Worm (Caenorhabditis elegans) whole organism, L4 larva: ENCODE measurements around the gene thoc-5.

ENCODE experiments used
- D1046.2 ChIP-seq: fragments of 200-800 bp; sonication (Bioruptor generic); IDR thresholded peaks from 2 replicates; pipeline ENCODE4 v1.3.6; 2022; ENCODE audit warnings: missing genetic modification characterization, missing compliant biosample characterization
- F10B5.3 ChIP-seq: sonication (generic microtip); optimal IDR thresholded peaks from 2 replicates; lab custom pipeline; 2016; ENCODE audit warnings: mild to moderate bottlenecking, missing genetic modification characterization, missing compliant biosample characterization
- F37D6.2 ChIP-seq: sonication (generic microtip); optimal IDR thresholded peaks from 2 replicates; lab custom pipeline; 2016; ENCODE audit warnings: mild to moderate bottlenecking, missing genetic modification characterization, missing compliant biosample characterization
- F44E2.7 ChIP-seq: fragments of 200-800 bp; sonication (Bioruptor generic); IDR thresholded peaks from 2 replicates; pipeline ENCODE4 v2.1.2; 2022; ENCODE audit warnings: missing genetic modification characterization, missing compliant biosample characterization
- F49E8.2 ChIP-seq: sonication (generic microtip); optimal IDR thresholded peaks from 2 replicates; lab custom pipeline; 2016; ENCODE audit warnings: missing compliant biosample characterization, mild to moderate bottlenecking, missing genetic modification characterization, borderline replicate concordance
- T26A8.4 ChIP-seq: fragments of 200-800 bp; sonication (Bioruptor generic); IDR thresholded peaks from 2 replicates; pipeline ENCODE4 v1.3.6; 2022; ENCODE audit warnings: missing genetic modification characterization, missing compliant biosample characterization
- Y5F2A.4 ChIP-seq: fragments of 200-800 bp; sonication (Bioruptor generic); optimal IDR thresholded peaks from 2 replicates; lab custom pipeline; 2018; ENCODE audit warnings: mild to moderate bottlenecking, missing genetic modification characterization, missing compliant biosample characterization
- Y75B8A.6 ChIP-seq: fragments of 200-800 bp; sonication (Bioruptor generic); IDR thresholded peaks from 2 replicates; pipeline ENCODE4 v1.3.6; 2022; ENCODE audit warnings: missing genetic modification reagents, missing genetic modification characterization, missing compliant biosample characterization
- ZK337.2 ChIP-seq: fragments of 200-800 bp; sonication (Bioruptor generic); IDR thresholded peaks from 2 replicates; pipeline ENCODE4 v1.3.6; 2022; ENCODE audit warnings: missing genetic modification reagents, missing genetic modification characterization, missing compliant biosample characterization
- ZK546.5 ChIP-seq, 2 experiments: sonication (generic microtip); optimal IDR thresholded peaks; 2 replicates each; lab custom pipeline; 2017; ENCODE audit warnings: missing biosample characterization in 2 of 2, missing genetic modification characterization in 2 of 2
- attf-4 ChIP-seq: sonication (generic microtip); optimal IDR thresholded peaks from 3 replicates; lab custom pipeline; 2017; ENCODE audit warnings: missing biosample characterization, missing genetic modification characterization
- ceh-20 ChIP-seq: fragments of 200-800 bp; sonication (Bioruptor generic); IDR thresholded peaks from 2 replicates; pipeline ENCODE4 v1.3.6; 2022; ENCODE audit warnings: missing genetic modification reagents, missing genetic modification characterization, missing compliant biosample characterization
- ceh-44 ChIP-seq: fragments of 200-800 bp; sonication (Bioruptor generic); IDR thresholded peaks from 2 replicates; pipeline ENCODE4 v1.3.6; 2022; ENCODE audit warnings: missing genetic modification reagents, missing genetic modification characterization, missing compliant biosample characterization
- ceh-62 ChIP-seq: sonication (generic microtip); optimal IDR thresholded peaks from 2 replicates; lab custom pipeline; 2017; ENCODE audit warnings: missing biosample characterization, missing genetic modification characterization
- cey-2 ChIP-seq: sonication (generic microtip); optimal IDR thresholded peaks from 3 replicates; lab custom pipeline; 2017; ENCODE audit warnings: missing genetic modification characterization, mild to moderate bottlenecking, missing compliant biosample characterization, antibody characterized with exemption, borderline replicate concordance; ENCODE audit not compliant: insufficient read depth
- ctbp-1 ChIP-seq: fragments of 200-800 bp; sonication (Bioruptor generic); IDR thresholded peaks from 2 replicates; pipeline ENCODE4 v1.3.6; 2022; ENCODE audit warnings: missing genetic modification reagents, missing genetic modification characterization, missing compliant biosample characterization
- daf-16 ChIP-seq, 3 experiments: sonication (generic microtip); optimal IDR thresholded peaks; 2 replicates each; lab custom pipeline; 2016 to 2017; ENCODE audit warnings: missing genetic modification characterization in 3 of 3, missing genetic modification reagents in 3 of 3, mild to moderate bottlenecking in 2 of 3, missing compliant biosample characterization in 2 of 3, missing biosample characterization in 1 of 3, moderate library complexity in 1 of 3
- daf-19 ChIP-seq: fragments of 200-800 bp; sonication (Bioruptor generic); conservative IDR thresholded peaks from 2 replicates; pipeline ENCODE4 v1.3.6; 2022; ENCODE audit warnings: missing genetic modification characterization, missing compliant biosample characterization
- daf-8 ChIP-seq: fragments of 200-800 bp; sonication (Bioruptor generic); IDR thresholded peaks from 2 replicates; pipeline ENCODE4 v1.3.6; 2022; ENCODE audit warnings: missing genetic modification characterization, missing compliant biosample characterization
- dmd-8 ChIP-seq: fragments of 200-800 bp; sonication (Bioruptor generic); IDR thresholded peaks from 2 replicates; pipeline ENCODE4 v1.3.6; 2022; ENCODE audit warnings: missing genetic modification characterization, missing compliant biosample characterization
- dpl-1 ChIP-seq: fragments of 150-350 bp; optimal IDR thresholded peaks from 2 replicates; lab custom pipeline; 2014; ENCODE audit warnings: missing biosample characterization, missing genetic modification reagents, missing genetic modification characterization
- duxl-1 ChIP-seq: sonication (generic microtip); optimal IDR thresholded peaks from 2 replicates; lab custom pipeline; 2016; ENCODE audit warnings: mild to moderate bottlenecking, missing genetic modification characterization, moderate library complexity, missing compliant biosample characterization; ENCODE audit not compliant: poor library complexity
- dve-1 ChIP-seq: sonication (generic microtip); optimal IDR thresholded peaks from 2 replicates; lab custom pipeline; 2017; ENCODE audit warnings: antibody characterized with exemption, mild to moderate bottlenecking, missing genetic modification characterization, missing compliant biosample characterization; ENCODE audit not compliant: insufficient read depth
- egl-43 ChIP-seq: fragments of 200-800 bp; sonication (Bioruptor generic); IDR thresholded peaks from 2 replicates; pipeline ENCODE4 v1.3.6; 2022; ENCODE audit warnings: missing genetic modification reagents, missing genetic modification characterization, missing compliant biosample characterization
- hif-1 ChIP-seq, 2 experiments: sonication (generic microtip); optimal IDR thresholded peaks; 2 replicates each; lab custom pipeline; 2016 to 2017; ENCODE audit warnings: missing compliant biosample characterization in 2 of 2, missing genetic modification characterization in 2 of 2, missing genetic modification reagents in 2 of 2, missing genotype in 2 of 2, mild to moderate bottlenecking in 1 of 2
- jun-1 ChIP-seq: fragments of 150-350 bp; optimal IDR thresholded peaks from 2 replicates; lab custom pipeline; 2014; ENCODE audit warnings: missing biosample characterization, missing genetic modification reagents, missing genetic modification characterization
- lim-7 ChIP-seq: fragments of 200-800 bp; sonication (Bioruptor generic); IDR thresholded peaks from 2 replicates; pipeline ENCODE4 v1.3.6; 2022; ENCODE audit warnings: missing genetic modification characterization, missing compliant biosample characterization
- lin-1 ChIP-seq: fragments of 200-800 bp; sonication (Bioruptor generic); IDR thresholded peaks from 2 replicates; pipeline ENCODE4 v1.3.6; 2022; ENCODE audit warnings: missing genetic modification reagents, missing genetic modification characterization, missing compliant biosample characterization
- lin-39 ChIP-seq: fragments of 150-350 bp; optimal IDR thresholded peaks from 2 replicates; lab custom pipeline; 2014; ENCODE audit warnings: missing biosample characterization, missing genetic modification reagents, missing genetic modification characterization
- madf-9 ChIP-seq: fragments of 200-800 bp; sonication (Bioruptor generic); conservative IDR thresholded peaks from 2 replicates; pipeline ENCODE4 v1.3.6; 2022; ENCODE audit warnings: missing genetic modification reagents, missing genetic modification characterization, missing compliant biosample characterization
- mdl-1 ChIP-seq, 2 experiments: fragments of 150-350 bp in 1 of 2; sonication (generic microtip) in 1 of 2; optimal IDR thresholded peaks; 2 replicates each; lab custom pipeline; 2014 to 2017; ENCODE audit warnings: missing biosample characterization in 2 of 2, missing genetic modification characterization in 2 of 2
- mes-2 ChIP-seq: sonication (generic microtip); optimal IDR thresholded peaks from 2 replicates; lab custom pipeline; 2016; ENCODE audit warnings: missing genotype, mild to moderate bottlenecking, missing genetic modification characterization, missing compliant biosample characterization; ENCODE audit not compliant: poor library complexity, severe bottlenecking
- mxl-2 ChIP-seq: fragments of 200-800 bp; sonication (Bioruptor generic); conservative IDR thresholded peaks from 2 replicates; pipeline ENCODE4 v1.3.6; 2022; ENCODE audit warnings: missing genetic modification reagents, missing genetic modification characterization, missing compliant biosample characterization
- nhr-10 ChIP-seq: fragments of 150-350 bp; optimal IDR thresholded peaks from 2 replicates; lab custom pipeline; 2014; ENCODE audit warnings: missing biosample characterization, missing genetic modification characterization
- nhr-102 ChIP-seq: sonication (generic microtip); optimal IDR thresholded peaks from 2 replicates; lab custom pipeline; 2016; ENCODE audit warnings: mild to moderate bottlenecking, missing genetic modification characterization, moderate library complexity, missing compliant biosample characterization
- nhr-237 ChIP-seq: sonication (generic microtip); optimal IDR thresholded peaks from 2 replicates; lab custom pipeline; 2017; ENCODE audit warnings: missing biosample characterization, missing genetic modification characterization
- nhr-41 ChIP-seq: fragments of 200-800 bp; sonication (Bioruptor generic); IDR thresholded peaks from 2 replicates; pipeline ENCODE4 v1.3.6; 2022; ENCODE audit warnings: missing genetic modification reagents, missing genetic modification characterization, missing compliant biosample characterization
- nhr-6 ChIP-seq: fragments of 150-350 bp; optimal IDR thresholded peaks from 2 replicates; lab custom pipeline; 2014; ENCODE audit warnings: missing biosample characterization, missing genetic modification characterization
- php-3 ChIP-seq: fragments of 200-800 bp; sonication (Bioruptor generic); IDR thresholded peaks from 2 replicates; pipeline ENCODE4 v1.3.6; 2022; ENCODE audit warnings: missing genetic modification reagents, missing genetic modification characterization, missing compliant biosample characterization
- rbr-2 ChIP-seq: sonication (generic microtip); optimal IDR thresholded peaks from 2 replicates; lab custom pipeline; 2016; ENCODE audit warnings: missing genotype, missing genetic modification characterization, missing compliant biosample characterization
- spr-1 ChIP-seq: sonication (generic microtip); optimal IDR thresholded peaks from 2 replicates; lab custom pipeline; 2016; ENCODE audit warnings: mild to moderate bottlenecking, missing genetic modification characterization, missing compliant biosample characterization
- spr-3 ChIP-seq: fragments of 200-800 bp; sonication (Bioruptor generic); optimal IDR thresholded peaks from 2 replicates; lab custom pipeline; 2018; ENCODE audit warnings: mild to moderate bottlenecking, missing genetic modification characterization, missing compliant biosample characterization
- tag-97 ChIP-seq: fragments of 200-800 bp; sonication (Bioruptor generic); IDR thresholded peaks from 2 replicates; pipeline ENCODE4 v1.3.6; 2022; ENCODE audit warnings: missing genetic modification characterization, missing compliant biosample characterization
- tra-1 ChIP-seq: fragments of 200-800 bp; sonication (Bioruptor generic); IDR thresholded peaks from 2 replicates; pipeline ENCODE4 v1.3.6; 2022; ENCODE audit warnings: missing genetic modification reagents, missing genetic modification characterization, missing compliant biosample characterization
- unc-130 ChIP-seq: sonication (generic microtip); optimal IDR thresholded peaks from 2 replicates; lab custom pipeline; 2016; ENCODE audit warnings: missing genetic modification reagents, missing genetic modification characterization, missing compliant biosample characterization
- unc-62 ChIP-seq, 3 experiments: fragments of 150-350 bp in 1 of 3; sonication (generic microtip); optimal IDR thresholded peaks in 2 of 3; peaks in 1 of 3; 1 replicate in 1 of 3; 2 replicates in 2 of 3; lab custom pipeline; 2014 to 2017; ENCODE audit warnings: missing biosample characterization in 3 of 3, missing genetic modification characterization in 3 of 3, missing genetic modification reagents in 3 of 3, missing genotype in 1 of 3
- zag-1 ChIP-seq: fragments of 150-350 bp; optimal IDR thresholded peaks from 2 replicates; lab custom pipeline; 2014; ENCODE audit warnings: missing biosample characterization, missing genetic modification characterization
- zfp-3 ChIP-seq: fragments of 200-800 bp; sonication (Bioruptor generic); conservative IDR thresholded peaks from 2 replicates; pipeline ENCODE4 v1.3.6; 2022; ENCODE audit warnings: missing genetic modification reagents, missing genetic modification characterization, missing compliant biosample characterization
- zip-11 ChIP-seq: fragments of 200-800 bp; sonication (Bioruptor generic); IDR thresholded peaks from 2 replicates; pipeline ENCODE4 v1.3.6; 2022; ENCODE audit warnings: missing genetic modification characterization, missing compliant biosample characterization
- ztf-7 ChIP-seq: fragments of 150-350 bp; optimal IDR thresholded peaks from 2 replicates; lab custom pipeline; 2014; ENCODE audit warnings: missing biosample characterization, missing genetic modification characterization

Gene thoc-5

DNA sequence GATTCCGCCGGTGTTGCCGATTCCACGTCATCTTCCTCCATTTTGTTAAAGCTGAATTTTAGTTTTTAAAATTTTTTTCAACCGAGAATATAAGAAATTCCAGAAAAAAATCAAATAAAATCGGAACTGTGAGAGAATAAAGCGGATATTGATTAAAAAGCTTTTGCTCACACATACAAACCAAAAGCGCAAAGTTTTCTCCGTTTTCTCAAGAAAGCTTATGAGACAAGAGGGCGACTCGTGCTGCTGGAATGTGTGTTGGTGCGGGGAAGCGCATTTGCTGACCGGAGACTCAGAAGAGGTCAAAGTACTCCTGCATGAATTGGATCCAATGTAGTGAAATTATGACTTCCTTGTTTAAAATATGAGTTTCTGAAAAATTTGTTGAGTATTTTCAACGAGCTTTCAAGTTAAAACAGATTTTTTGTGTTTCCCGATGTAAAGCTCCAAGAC lies 30.7 kb upstream of the thoc-5 start, which contains the start of gene paqr-2:
paqr-2 (minus strand) TSS at position 51 of the 453 bp plus-strand sequence.
- TF ChIP-seq Y5F2A.4 (no peak), ZK546.5 (tag; optimal IDR thresholded peaks at IDR 0.05; lab: Kevin White, UChicago) (no peak), ceh-20 (GFP tag; lab: Robert Waterston, UW) (no peak), dmd-8 (GFP tag; lab: Robert Waterston, UW) (no peak), dpl-1 (GFP tag; lab: Kevin White, UChicago) (peak; percentile 27), mes-2 (tag; lab: Kevin White, UChicago) (peak; percentile 53), ztf-7 (tag; lab: Kevin White, UChicago) (no peak), F44E2.7 (GFP tag; lab: Robert Waterston, UW) (no peak), cey-2 (no peak), rbr-2 (tag; lab: Kevin White, UChicago) (no peak), zfp-3 (no peak), daf-19 (GFP tag; lab: Robert Waterston, UW) (no peak), F37D6.2 (no peak), nhr-102 (tag; lab: Kevin White, UChicago) (no peak), mxl-2 (no peak), mdl-1 (tag; optimal IDR thresholded peaks at IDR 0.05; lab: Kevin White, UChicago) (no peak), zag-1 (no peak), nhr-41 (no peak), unc-130 (GFP tag; lab: Kevin White, UChicago) (no peak), lim-7 (GFP tag; lab: Robert Waterston, UW) (0 out of 2 replicates have a peak, but pooled peaks have one; percentile 48), ZK337.2 (GFP tag; lab: Robert Waterston, UW) (no peak), tra-1 (GFP tag; lab: Robert Waterston, UW) (no peak), lin-1 (no peak), unc-62 (GFP tag; optimal IDR thresholded peaks at IDR 0.05 in 1 of 2; lab: Kevin White, UChicago) (no peak), unc-62 (tag; optimal IDR thresholded peaks at IDR 0.05; lab: Kevin White, UChicago) (no peak), nhr-6 (tag; lab: Kevin White, UChicago) (no peak), D1046.2 (GFP tag; lab: Robert Waterston, UW) (no peak), php-3 (GFP tag; lab: Robert Waterston, UW) (no peak), madf-9 (GFP tag; lab: Robert Waterston, UW) (no peak), jun-1 (tag; lab: Kevin White, UChicago) (no peak), ctbp-1 (no peak), lin-39 (no peak), F49E8.2 (no peak), ceh-62 (tag; lab: Kevin White, UChicago) (no peak), egl-43 (GFP tag; lab: Robert Waterston, UW) (0 out of 2 replicates have a peak, but pooled peaks have one; percentile 45), Y75B8A.6 (GFP tag; lab: Robert Waterston, UW) (no peak), F10B5.3 (tag; lab: Kevin White, UChicago) (no peak), ceh-44 (no peak), spr-3 (no peak), nhr-237 (no peak), daf-8 (GFP tag; lab: Robert Waterston, UW) (no peak), tag-97 (GFP tag; lab: Robert Waterston, UW) (no peak), duxl-1 (no peak), nhr-10 (tag; lab: Kevin White, UChicago) (no peak), hif-1 (tag; optimal IDR thresholded peaks at IDR 0.05; lab: Kevin White, UChicago) (no peak), zip-11 (GFP tag; lab: Robert Waterston, UW) (no peak), T26A8.4 (GFP tag; lab: Robert Waterston, UW) (no peak), daf-16 (GFP tag; optimal IDR thresholded peaks at IDR 0.05; lab: Kevin White, UChicago) (no peak), daf-16 (tag; optimal IDR thresholded peaks at IDR 0.05; lab: Kevin White, UChicago) (no peak), dve-1 (tag; lab: Kevin White, UChicago) (peak; percentile 27), spr-1 (tag; lab: Kevin White, UChicago) (no peak), attf-4 (no peak)
